Worm (Caenorhabditis elegans) whole organism, L4/young adult: ENCODE data around the gene akt-2.

Source experiments
- W03F9.2 ChIP-seq: fragments of 150-350 bp; optimal IDR thresholded peaks from 2 replicates; lab custom pipeline; 2014; ENCODE audit warnings: missing biosample characterization, missing genetic modification characterization
- him-1 ChIP-seq: sonication (generic microtip); optimal IDR thresholded peaks from 2 replicates; lab custom pipeline; 2016; ENCODE audit warnings: missing genotype, missing genetic modification reagents, missing genetic modification characterization, missing compliant biosample characterization

DNA sequence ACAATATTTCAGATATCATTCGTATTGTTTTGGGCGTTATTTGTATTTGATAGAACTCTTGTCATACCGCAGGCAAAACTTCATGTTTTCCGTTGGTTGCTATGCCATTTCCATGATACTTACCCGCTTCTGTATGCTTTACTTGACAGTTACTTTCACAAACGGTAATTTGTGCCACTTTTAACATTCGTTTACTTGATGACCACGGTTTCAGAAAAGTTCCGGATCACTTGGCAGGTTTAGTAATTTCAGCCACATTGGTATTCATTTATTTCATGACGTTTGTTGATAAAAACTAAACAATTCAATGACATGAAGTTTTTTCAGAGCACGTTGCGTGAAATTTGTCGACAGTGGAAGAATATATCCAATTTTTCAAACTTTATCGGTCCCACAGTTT, 32.0 kb downstream of the akt-2 start:
- TF ChIP-seq W03F9.2 (tag; lab: Kevin White, UChicago) (no peak), him-1 (tag; lab: Kevin White, UChicago) (no peak)
